Fruit fly (Drosophila melanogaster) whole organism, embryonic: ENCODE measurements around the gene CG43672.

Experiments
- Adf1 ChIP-seq: fragments of 200-800 bp; sonication (Bioruptor generic); IDR thresholded peaks from 2 replicates; pipeline ENCODE4 v1.3.6; 2022; ENCODE audit warnings: missing biosample characterization, missing genetic modification characterization
- CG10431 ChIP-seq: fragments of 200-800 bp; sonication (Bioruptor generic); optimal IDR thresholded peaks from 3 replicates; lab custom pipeline; 2018; ENCODE audit warnings: missing biosample characterization, mild to moderate bottlenecking, missing genetic modification characterization
- CG10565 ChIP-seq: fragments of 200-800 bp; sonication (Bioruptor generic); optimal IDR thresholded peaks from 3 replicates; lab custom pipeline; 2016; ENCODE audit warnings: missing biosample characterization, mild to moderate bottlenecking, missing genetic modification characterization
- CG11398 ChIP-seq: fragments of 200-800 bp; sonication (Bioruptor generic); optimal IDR thresholded peaks from 2 replicates; lab custom pipeline; 2016; ENCODE audit warnings: missing biosample characterization, missing genetic modification characterization
- CG12659 ChIP-seq: fragments of 200-800 bp; sonication (Bioruptor generic); optimal IDR thresholded peaks from 3 replicates; lab custom pipeline; 2017; ENCODE audit warnings: mild to moderate bottlenecking, missing biosample characterization, missing genetic modification reagents, missing genetic modification characterization
- CG13894 ChIP-seq: fragments of 200-800 bp; sonication (Bioruptor generic); optimal IDR thresholded peaks from 3 replicates; lab custom pipeline; 2018; ENCODE audit warnings: missing biosample characterization, mild to moderate bottlenecking, missing genetic modification characterization, moderate library complexity
- CG14050 ChIP-seq: fragments of 200-800 bp; sonication (Bioruptor generic); IDR thresholded peaks from 3 replicates; pipeline ENCODE4 v1.3.6; 2022; ENCODE audit warnings: missing biosample characterization, missing genetic modification characterization
- CG1792 ChIP-seq: fragments of 200-800 bp; sonication (Bioruptor generic); optimal IDR thresholded peaks from 2 replicates; lab custom pipeline; 2016; ENCODE audit warnings: missing biosample characterization, missing genetic modification characterization
- CG18764 ChIP-seq: fragments of 200-800 bp; sonication (Bioruptor generic); optimal IDR thresholded peaks from 3 replicates; lab custom pipeline; 2016; ENCODE audit warnings: missing biosample characterization, missing genetic modification characterization
- CG3065 ChIP-seq: fragments of 200-800 bp; sonication (Bioruptor generic); optimal IDR thresholded peaks from 2 replicates; lab custom pipeline; 2016; ENCODE audit warnings: missing biosample characterization, missing genetic modification characterization
- CG31388 ChIP-seq: fragments of 200-800 bp; sonication (Bioruptor generic); optimal IDR thresholded peaks from 2 replicates; lab custom pipeline; 2016; ENCODE audit warnings: missing biosample characterization, missing genetic modification characterization
- CG3163 ChIP-seq: fragments of 200-800 bp; sonication (Bioruptor generic); optimal IDR thresholded peaks from 3 replicates; lab custom pipeline; 2016; ENCODE audit warnings: missing biosample characterization, missing genetic modification characterization
- CG34224 ChIP-seq: fragments of 200-800 bp; sonication (Bioruptor generic); IDR thresholded peaks from 3 replicates; pipeline ENCODE4 v1.3.6; 2022; ENCODE audit warnings: missing biosample characterization, missing genetic modification characterization; ENCODE audit not compliant: partially characterized antibody
- CG34376 ChIP-seq: fragments of 200-800 bp; sonication (Bioruptor generic); optimal IDR thresholded peaks from 2 replicates; lab custom pipeline; 2018; ENCODE audit warnings: missing biosample characterization, mild to moderate bottlenecking, missing genetic modification characterization
- CG4360 ChIP-seq: fragments of 200-800 bp; sonication (Bioruptor generic); IDR thresholded peaks from 2 replicates; pipeline ENCODE4 v1.3.6; 2022; ENCODE audit warnings: missing biosample characterization, missing genetic modification characterization
- CG4404 ChIP-seq: fragments of 200-800 bp; sonication (Bioruptor generic); IDR thresholded peaks from 2 replicates; pipeline ENCODE4 v1.3.6; 2022; ENCODE audit warnings: missing biosample characterization, missing genetic modification characterization
- CG5180 ChIP-seq: fragments of 200-800 bp; sonication (Bioruptor generic); optimal IDR thresholded peaks from 3 replicates; lab custom pipeline; 2017; ENCODE audit warnings: missing biosample characterization, missing genetic modification characterization, mild to moderate bottlenecking, moderate library complexity, missing genetic modification reagents
- CG8478 ChIP-seq: fragments of >200 bp; optimal IDR thresholded peaks from 2 replicates; lab custom pipeline; 2018
- CG8765 ChIP-seq: fragments of 200-800 bp; sonication (Bioruptor generic); IDR thresholded peaks from 2 replicates; pipeline ENCODE4 v1.3.6; 2022; ENCODE audit warnings: missing biosample characterization, missing genetic modification characterization
- CG9932 ChIP-seq: fragments of 200-800 bp; sonication (Bioruptor generic); IDR thresholded peaks from 2 replicates; pipeline ENCODE4 v1.3.6; 2022; ENCODE audit warnings: missing biosample characterization, missing genetic modification characterization
- Hand ChIP-seq: fragments of 200-800 bp; sonication (Bioruptor generic); optimal IDR thresholded peaks from 2 replicates; lab custom pipeline; 2017; ENCODE audit warnings: mild to moderate bottlenecking, missing biosample characterization, missing genetic modification reagents, missing genetic modification characterization
- Hr3 ChIP-seq: fragments of 200-800 bp; sonication (Bioruptor generic); optimal IDR thresholded peaks from 3 replicates; lab custom pipeline; 2016; ENCODE audit warnings: missing biosample characterization, missing genetic modification characterization
- Oli ChIP-seq: fragments of 200-800 bp; sonication (Bioruptor generic); optimal IDR thresholded peaks from 2 replicates; lab custom pipeline; 2018; ENCODE audit warnings: missing biosample characterization, mild to moderate bottlenecking, missing genetic modification characterization, moderate library complexity
- Pdp1 ChIP-seq, 2 experiments: fragments of 200-800 bp; sonication (Bioruptor generic); optimal IDR thresholded peaks; 3 replicates each; lab custom pipeline; 2016; ENCODE audit warnings: missing biosample characterization in 2 of 2, missing genetic modification characterization in 2 of 2, mild to moderate bottlenecking in 1 of 2, moderate library complexity in 1 of 2
- Ravus ChIP-seq: fragments of 200-800 bp; sonication (Bioruptor generic); IDR thresholded peaks from 2 replicates; pipeline ENCODE4 v1.3.6; 2022; ENCODE audit warnings: missing biosample characterization, missing genetic modification characterization
- Scr ChIP-seq: fragments of 200-800 bp; sonication (Bioruptor generic); IDR thresholded peaks from 2 replicates; pipeline ENCODE4 v1.3.6; 2022; ENCODE audit warnings: missing biosample characterization, missing genetic modification characterization; ENCODE audit not compliant: partially characterized antibody
- Ssrp ChIP-seq: fragments of 200-800 bp; sonication (Bioruptor generic); optimal IDR thresholded peaks from 2 replicates; lab custom pipeline; 2018; ENCODE audit warnings: missing biosample characterization, mild to moderate bottlenecking, missing genetic modification characterization, moderate library complexity
- Trl ChIP-seq, 3 experiments: fragments of >200 bp in 2 of 3; fragments of 200-800 bp in 1 of 3; sonication (Bioruptor generic) in 1 of 3; optimal IDR thresholded peaks; 2 replicates in 1 of 3; 3 replicates in 2 of 3; lab custom pipeline; 2016 to 2017; ENCODE audit warnings: missing biosample characterization in 1 of 3, missing genetic modification characterization in 1 of 3
- abd-A ChIP-seq: fragments of 200-800 bp; sonication (Bioruptor generic); optimal IDR thresholded peaks from 3 replicates; lab custom pipeline; 2019; ENCODE audit warnings: missing biosample characterization, mild to moderate bottlenecking, missing genetic modification characterization, moderate library complexity
- ac ChIP-seq: fragments of 200-800 bp; sonication (Bioruptor generic); optimal IDR thresholded peaks from 3 replicates; lab custom pipeline; 2017; ENCODE audit warnings: missing biosample characterization, mild to moderate bottlenecking, missing genetic modification characterization
- amos ChIP-seq: fragments of 200-800 bp; sonication (Bioruptor generic); IDR thresholded peaks from 2 replicates; pipeline ENCODE4 v1.3.6; 2022; ENCODE audit warnings: missing biosample characterization, missing genetic modification characterization; ENCODE audit not compliant: partially characterized antibody
- ase ChIP-seq: fragments of 200-800 bp; sonication (Bioruptor generic); IDR thresholded peaks from 3 replicates; pipeline ENCODE4 v1.3.6; 2022; ENCODE audit warnings: missing biosample characterization, missing genetic modification characterization
- dysf ChIP-seq: fragments of 200-800 bp; sonication (Bioruptor generic); IDR thresholded peaks from 3 replicates; pipeline ENCODE4 v1.3.6; 2022; ENCODE audit warnings: missing biosample characterization, missing genetic modification characterization
- ewg ChIP-seq: fragments of 200-800 bp; sonication (Bioruptor generic); optimal IDR thresholded peaks from 3 replicates; lab custom pipeline; 2017; ENCODE audit warnings: mild to moderate bottlenecking, missing biosample characterization, missing genetic modification reagents, missing genetic modification characterization
- exex ChIP-seq: fragments of 200-800 bp; sonication (Bioruptor generic); optimal IDR thresholded peaks from 4 replicates; lab custom pipeline; 2018; ENCODE audit warnings: missing biosample characterization, mild to moderate bottlenecking, missing genetic modification characterization, moderate library complexity
- gt ChIP-seq: fragments of 200-800 bp; sonication (Bioruptor generic); IDR thresholded peaks from 2 replicates; pipeline ENCODE4 v1.3.6; 2022; ENCODE audit warnings: missing biosample characterization, missing genetic modification characterization
- her ChIP-seq: fragments of 200-800 bp; sonication (Bioruptor generic); optimal IDR thresholded peaks from 2 replicates; lab custom pipeline; 2016; ENCODE audit warnings: missing biosample characterization, missing genetic modification characterization
- knrl ChIP-seq: fragments of 200-800 bp; sonication (Bioruptor generic); IDR thresholded peaks from 3 replicates; pipeline ENCODE4 v1.3.6; 2022; ENCODE audit warnings: missing biosample characterization, missing genetic modification characterization; ENCODE audit not compliant: partially characterized antibody
- lab ChIP-seq: fragments of 200-800 bp; sonication (Bioruptor generic); optimal IDR thresholded peaks from 3 replicates; lab custom pipeline; 2017; ENCODE audit warnings: missing biosample characterization, missing genetic modification characterization, mild to moderate bottlenecking, moderate library complexity, missing genetic modification reagents
- nau ChIP-seq: fragments of 200-800 bp; sonication (Bioruptor generic); optimal IDR thresholded peaks from 3 replicates; lab custom pipeline; 2017; ENCODE audit warnings: missing biosample characterization, mild to moderate bottlenecking, missing genetic modification characterization, missing genetic modification reagents
- nom ChIP-seq: fragments of 200-800 bp; sonication (Bioruptor generic); optimal IDR thresholded peaks from 2 replicates; lab custom pipeline; 2017; ENCODE audit warnings: missing biosample characterization, missing genetic modification characterization, mild to moderate bottlenecking, moderate library complexity, missing genetic modification reagents
- pros ChIP-seq: fragments of 200-800 bp; sonication (Bioruptor generic); optimal IDR thresholded peaks from 3 replicates; lab custom pipeline; 2019; ENCODE audit warnings: missing biosample characterization, mild to moderate bottlenecking, missing genetic modification characterization, moderate library complexity
- rib ChIP-seq: fragments of 200-800 bp; sonication (Bioruptor generic); IDR thresholded peaks from 2 replicates; pipeline ENCODE4 v1.3.6; 2022; ENCODE audit warnings: missing biosample characterization, missing genetic modification characterization
- so ChIP-seq: fragments of 200-800 bp; sonication (Bioruptor generic); IDR thresholded peaks from 3 replicates; pipeline ENCODE4 v1.3.6; 2022; ENCODE audit warnings: missing biosample characterization, missing genetic modification characterization
- ssp ChIP-seq: fragments of 200-800 bp; sonication (Bioruptor generic); IDR thresholded peaks from 2 replicates; pipeline ENCODE4 v1.3.6; 2022; ENCODE audit warnings: missing biosample characterization, missing genetic modification characterization
- tgo ChIP-seq: fragments of 200-800 bp; sonication (Bioruptor generic); IDR thresholded peaks from 3 replicates; pipeline ENCODE4 v1.3.6; 2022; ENCODE audit warnings: missing biosample characterization, missing genetic modification characterization
- twi ChIP-seq: fragments of 200-800 bp; optimal IDR thresholded peaks from 2 replicates; lab custom pipeline; 2019; ENCODE audit warnings: missing biosample characterization, mild to moderate bottlenecking, missing genetic modification characterization, moderate library complexity
- wdn ChIP-seq: fragments of 200-800 bp; sonication (Bioruptor generic); IDR thresholded peaks from 2 replicates; pipeline ENCODE4 v1.3.6; 2022; ENCODE audit warnings: missing biosample characterization, missing genetic modification characterization

Gene CG43672

DNA sequence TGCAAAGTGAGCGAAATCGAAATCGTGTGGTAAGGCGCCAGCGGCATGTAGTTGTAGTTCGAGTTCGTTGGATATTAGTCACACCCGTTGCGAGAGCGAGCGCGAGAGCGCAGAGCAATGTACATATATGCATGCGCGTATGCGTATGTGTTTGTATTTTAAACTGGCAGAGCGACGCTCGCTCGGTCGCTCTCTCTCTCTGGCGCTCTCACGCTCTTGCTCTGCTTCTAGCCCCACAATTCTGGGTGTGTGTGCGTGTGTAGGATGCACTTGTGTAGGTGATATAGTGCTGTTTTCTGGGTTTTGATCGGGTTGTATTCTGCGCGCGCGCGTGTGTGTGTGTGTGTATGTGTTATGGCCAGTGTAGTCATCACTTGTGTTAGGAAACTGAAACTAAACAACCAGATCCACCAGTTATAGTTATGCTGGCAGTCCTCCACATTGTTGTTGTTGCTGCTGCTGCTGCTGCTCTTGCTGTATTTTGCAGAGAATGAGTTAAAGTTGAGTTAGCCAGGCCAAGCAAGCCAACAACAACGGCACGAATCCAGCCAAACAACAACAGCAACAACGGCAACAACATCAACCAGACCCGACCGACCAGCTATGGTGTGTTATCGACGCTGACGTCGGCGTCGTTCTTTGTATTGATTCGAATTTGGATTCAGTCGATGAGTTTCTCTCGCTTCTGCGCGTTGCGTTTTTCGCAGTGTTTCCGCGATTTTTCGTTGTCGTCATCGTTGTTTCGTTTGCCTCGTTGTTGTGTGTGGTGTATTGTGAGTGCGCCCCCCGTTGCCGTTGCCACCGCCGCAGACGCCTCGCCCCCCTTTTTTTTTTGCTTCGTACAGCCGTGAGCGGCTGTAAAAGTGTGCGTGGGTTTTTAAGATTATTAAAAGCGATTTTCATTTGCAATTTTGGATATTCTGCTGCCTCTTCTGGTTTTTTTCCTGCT lies 39.2 kb downstream of the CG43672 start (continued):
- TF ChIP-seq CG4360 (GFP tag; lab: Robert Waterston, UW) (peak; percentile 98), pros (GFP tag; lab: Kevin White, UChicago) (peak; percentile 66), knrl (GFP tag; lab: Robert Waterston, UW) (no peak), Adf1 (GFP tag; lab: Robert Waterston, UW) (peak; percentile 90), amos (GFP tag; lab: Robert Waterston, UW) (no peak), CG12659 (no peak), CG13894 (tag; lab: Kevin White, UChicago) (no peak), CG10431 (GFP tag; lab: Kevin White, UChicago) (peak; percentile 76), exex (tag; lab: Kevin White, UChicago) (peak; percentile 1), Scr (GFP tag; lab: Robert Waterston, UW) (peak; percentile 23; the same call in 1 of the 2 replicates), CG1792 (GFP tag; lab: Kevin White, UChicago) (no peak), Ssrp (no peak), tgo (GFP tag; lab: Robert Waterston, UW) (no peak), Trl (optimal IDR thresholded peaks at IDR 0.05; lab: Kevin White, UChicago) (peak; percentile 98 to 99), Trl (GFP tag; optimal IDR thresholded peaks at IDR 0.05; lab: Kevin White, UChicago) (peak; percentile 61), CG8478 (peak; percentile 74), ac (GFP tag; lab: Kevin White, UChicago) (no peak), Ravus (GFP tag; lab: Robert Waterston, UW) (no peak), CG10565 (GFP tag; lab: Kevin White, UChicago) (no peak), CG11398 (GFP tag; lab: Kevin White, UChicago) (no peak), nom (GFP tag; lab: Kevin White, UChicago) (peak; percentile 50), twi (tag; lab: Kevin White, UChicago) (no peak), ssp (GFP tag; lab: Robert Waterston, UW) (no peak), dysf (GFP tag; lab: Robert Waterston, UW) (no peak), rib (GFP tag; lab: Robert Waterston, UW) (peak; percentile 82), so (GFP tag; lab: Robert Waterston, UW) (peak; percentile 38; the same call in 2 of the 3 replicates), CG9932 (GFP tag; lab: Robert Waterston, UW) (peak; percentile 34; the same call in 1 of the 2 replicates), CG31388 (no peak), her (GFP tag; lab: Kevin White, UChicago) (no peak), CG8765 (GFP tag; lab: Robert Waterston, UW) (0 out of 2 replicates have a peak, but pooled peaks have one; percentile 26), CG14050 (no peak), CG34224 (peak; percentile 65), CG5180 (peak; percentile 87), CG18764 (no peak), CG34376 (GFP tag; lab: Kevin White, UChicago) (peak; percentile 73), CG3065 (GFP tag; lab: Kevin White, UChicago) (no peak), ase (GFP tag; lab: Robert Waterston, UW) (no peak), CG3163 (GFP tag; lab: Kevin White, UChicago) (peak; percentile 67), Hand (no peak), lab (peak; percentile 41), nau (GFP tag; lab: Kevin White, UChicago) (no peak), ewg (peak; percentile 11), gt (GFP tag; lab: Robert Waterston, UW) (no peak), CG4404 (no peak), wdn (GFP tag; lab: Robert Waterston, UW) (no peak), abd-A (peak; percentile 64), Hr3 (GFP tag; lab: Kevin White, UChicago) (no peak), Pdp1 (GFP tag; optimal IDR thresholded peaks at IDR 0.05; lab: Kevin White, UChicago) (peak in 1 of 2 experiments; percentile 31), Oli (tag; lab: Kevin White, UChicago) (no peak)
